Fruit fly (Drosophila melanogaster) whole organism, pupa: ENCODE measurements around the gene GlcAT-S.
A peak's percentile ranks its signal among the peaks of the same experiment; 100 is the strongest.

Source experiments
- CG10348 ChIP-seq: fragments of 200-800 bp; sonication (Bioruptor generic); IDR thresholded peaks from 2 replicates; pipeline ENCODE4 v1.3.6; 2022; ENCODE audit warnings: missing biosample characterization, missing genetic modification characterization
- CG12605 ChIP-seq: fragments of 200-800 bp; sonication (Bioruptor generic); IDR thresholded peaks from 2 replicates; pipeline ENCODE4 v1.3.6; 2022; ENCODE audit warnings: missing biosample characterization, missing genetic modification characterization
- CG13204 ChIP-seq: fragments of 200-800 bp; sonication (Bioruptor generic); optimal IDR thresholded peaks from 2 replicates; lab custom pipeline; 2018; ENCODE audit warnings: missing biosample characterization, mild to moderate bottlenecking, missing genetic modification characterization, moderate library complexity
- CG14655 ChIP-seq: fragments of 200-800 bp; sonication (Bioruptor generic); optimal IDR thresholded peaks from 3 replicates; lab custom pipeline; 2017; ENCODE audit warnings: mild to moderate bottlenecking, missing biosample characterization, missing genetic modification reagents, missing genetic modification characterization
- CG15710 ChIP-seq: fragments of 200-800 bp; sonication (Bioruptor generic); optimal IDR thresholded peaks from 2 replicates; lab custom pipeline; 2018; ENCODE audit warnings: missing biosample characterization, mild to moderate bottlenecking, missing genetic modification characterization, moderate library complexity
- CG17806 ChIP-seq: fragments of 200-800 bp; sonication (Bioruptor generic); optimal IDR thresholded peaks from 2 replicates; lab custom pipeline; 2018; ENCODE audit warnings: missing biosample characterization, mild to moderate bottlenecking, missing genetic modification characterization, moderate library complexity
- CG32121 ChIP-seq: fragments of 200-800 bp; sonication (Bioruptor generic); IDR thresholded peaks from 2 replicates; pipeline ENCODE4 v1.3.6; 2022; ENCODE audit warnings: missing biosample characterization, missing genetic modification characterization
- CG34367 ChIP-seq: fragments of 200-800 bp; sonication (Bioruptor generic); optimal IDR thresholded peaks from 2 replicates; lab custom pipeline; 2018; ENCODE audit warnings: missing biosample characterization, mild to moderate bottlenecking, missing genetic modification characterization
- CG4496 ChIP-seq: fragments of 200-800 bp; sonication (Bioruptor generic); IDR thresholded peaks from 3 replicates; pipeline ENCODE4 v1.3.6; 2022; ENCODE audit warnings: missing biosample characterization, missing genetic modification characterization
- CG8159 ChIP-seq: fragments of 200-800 bp; sonication (Bioruptor generic); optimal IDR thresholded peaks from 3 replicates; lab custom pipeline; 2018; ENCODE audit warnings: missing biosample characterization, mild to moderate bottlenecking, missing genetic modification characterization, moderate library complexity
- CG8301 ChIP-seq: fragments of 200-800 bp; sonication (Bioruptor generic); optimal IDR thresholded peaks from 2 replicates; lab custom pipeline; 2018; ENCODE audit warnings: missing biosample characterization, mild to moderate bottlenecking, missing genetic modification characterization
- CG9948 ChIP-seq: fragments of 200-800 bp; sonication (Bioruptor generic); optimal IDR thresholded peaks from 2 replicates; lab custom pipeline; 2018; ENCODE audit warnings: missing biosample characterization, mild to moderate bottlenecking, missing genetic modification characterization, moderate library complexity
- D1 ChIP-seq: fragments of 200-800 bp; sonication (Bioruptor generic); optimal IDR thresholded peaks from 2 replicates; lab custom pipeline; 2018; ENCODE audit warnings: missing biosample characterization, mild to moderate bottlenecking, missing genetic modification characterization, moderate library complexity
- EcR ChIP-seq: fragments of 200-800 bp; sonication (Bioruptor generic); optimal IDR thresholded peaks from 3 replicates; lab custom pipeline; 2019; ENCODE audit warnings: missing biosample characterization, missing genetic modification characterization, mild to moderate bottlenecking, moderate library complexity, missing genetic modification reagents
- Ets98B ChIP-seq: fragments of 200-800 bp; sonication (Bioruptor generic); IDR thresholded peaks from 2 replicates; pipeline ENCODE4 v1.3.6; 2022; ENCODE audit warnings: missing biosample characterization, missing genetic modification characterization
- Pif1A ChIP-seq: fragments of 200-800 bp; sonication (Bioruptor generic); optimal IDR thresholded peaks from 3 replicates; lab custom pipeline; 2016; ENCODE audit warnings: missing biosample characterization, missing genetic modification characterization
- Pif1B ChIP-seq: fragments of 200-800 bp; sonication (Bioruptor generic); optimal IDR thresholded peaks from 3 replicates; lab custom pipeline; 2016; ENCODE audit warnings: missing biosample characterization, missing genetic modification characterization
- Snoo ChIP-seq: fragments of 200-800 bp; sonication (Bioruptor generic); optimal IDR thresholded peaks from 3 replicates; lab custom pipeline; 2017; ENCODE audit warnings: missing biosample characterization, mild to moderate bottlenecking, missing genetic modification characterization, inconsistent platforms
- fd96Ca ChIP-seq: fragments of 200-800 bp; sonication (Bioruptor generic); IDR thresholded peaks from 3 replicates; pipeline ENCODE4 v1.3.6; 2022; ENCODE audit warnings: missing biosample characterization, missing genetic modification characterization
- gl ChIP-seq: fragments of 200-800 bp; sonication (Bioruptor generic); optimal IDR thresholded peaks from 2 replicates; lab custom pipeline; 2018; ENCODE audit warnings: missing biosample characterization, mild to moderate bottlenecking, missing genetic modification characterization
- rn ChIP-seq: fragments of 200-800 bp; sonication (Bioruptor generic); IDR thresholded peaks from 2 replicates; pipeline ENCODE4 v1.3.6; 2022; ENCODE audit warnings: missing biosample characterization, missing genetic modification characterization

Gene GlcAT-S

dm6 chr2L:9600772-9601171 lies 15.5 kb upstream of the GlcAT-S start, which contains the start of gene CG4382:
TSS of gene CG4382 (minus strand) at chr2L:9600872.
- TF ChIP-seq CG12605 (GFP tag; lab: Robert Waterston, UW) (no peak), CG32121 (GFP tag; lab: Robert Waterston, UW) (no peak), CG14655 (GFP tag; lab: Kevin White, UChicago) (no peak), CG15710 (no peak), EcR (GFP tag; lab: Kevin White, UChicago) (no peak), Snoo (tag; lab: Kevin White, UChicago) (no peak), Ets98B (GFP tag; lab: Robert Waterston, UW) (no peak), CG10348 (GFP tag; lab: Robert Waterston, UW) (no peak), CG4496 (GFP tag; lab: Robert Waterston, UW) (no peak), CG17806 (no peak), Pif1A (GFP tag; lab: Kevin White, UChicago) (no peak), CG8301 (no peak), fd96Ca (GFP tag; lab: Robert Waterston, UW) (no peak), D1 (tag; lab: Kevin White, UChicago) (no peak), CG13204 (GFP tag; lab: Kevin White, UChicago) (no peak), rn (GFP tag; lab: Robert Waterston, UW) (no peak), CG9948 (no peak), CG34367 (tag; lab: Kevin White, UChicago) (no peak), gl (tag; lab: Kevin White, UChicago) (no peak), CG8159 (tag; lab: Kevin White, UChicago) (no peak)
- TF ChIP-seq, all 21 proteins: peak for 0

- no peak for TF ChIP-seq Pif1A (GFP tag; lab: Kevin White, UChicago)
- no peak for TF ChIP-seq gl (tag; lab: Kevin White, UChicago)
- TF ChIP-seq EcR (GFP tag; lab: Kevin White, UChicago), result no peak
- no peak for TF ChIP-seq CG10348 (GFP tag; lab: Robert Waterston, UW)
- TF ChIP-seq Pif1B (GFP tag; lab: Kevin White, UChicago), result no peak
- no peak for TF ChIP-seq CG14655 (GFP tag; lab: Kevin White, UChicago)
- no peak for TF ChIP-seq CG12605 (GFP tag; lab: Robert Waterston, UW)
- no peak for TF ChIP-seq CG4496 (GFP tag; lab: Robert Waterston, UW)
- no peak for TF ChIP-seq CG15710
- no peak for TF ChIP-seq CG17806
- no peak for TF ChIP-seq Ets98B (GFP tag; lab: Robert Waterston, UW)
- TF ChIP-seq CG32121 (GFP tag; lab: Robert Waterston, UW), result no peak
- no peak for TF ChIP-seq D1 (tag; lab: Kevin White, UChicago)
Measured at dm6 chr2L:9601220-9601619, 15.0 kb upstream of the GlcAT-S start.

dm6 chr2L:9602103-9602502 lies 14.2 kb upstream of the GlcAT-S start:
- TF ChIP-seq gl (tag; lab: Kevin White, UChicago) (no peak), Snoo (tag; lab: Kevin White, UChicago) (no peak), CG4496 (GFP tag; lab: Robert Waterston, UW) (no peak), CG10348 (GFP tag; lab: Robert Waterston, UW) (no peak)

- TF ChIP-seq CG17806, result no peak
- TF ChIP-seq CG4496 (GFP tag; lab: Robert Waterston, UW), result no peak
- TF ChIP-seq CG13204 (GFP tag; lab: Kevin White, UChicago), result peak; percentile 10
- no peak for TF ChIP-seq CG12605 (GFP tag; lab: Robert Waterston, UW)
- TF ChIP-seq CG10348 (GFP tag; lab: Robert Waterston, UW), result no peak
- no peak for TF ChIP-seq CG14655 (GFP tag; lab: Kevin White, UChicago)
- TF ChIP-seq Snoo (tag; lab: Kevin White, UChicago), result no peak
- TF ChIP-seq CG15710, result no peak
- TF ChIP-seq, all 21 proteins: peak for 1
Measured at dm6 chr2L:9607997-9608563, 8.2 kb upstream of the GlcAT-S start, which contains the start of gene gcm2. TSS of gene gcm2 (plus strand) at chr2L:9608562.

- TF ChIP-seq CG17806, result no peak
- no peak for TF ChIP-seq gl (tag; lab: Kevin White, UChicago)
- TF ChIP-seq CG14655 (GFP tag; lab: Kevin White, UChicago), result no peak
- TF ChIP-seq CG12605 (GFP tag; lab: Robert Waterston, UW), result no peak
- no peak for TF ChIP-seq EcR (GFP tag; lab: Kevin White, UChicago)
- no peak for TF ChIP-seq CG34367 (tag; lab: Kevin White, UChicago)
- no peak for TF ChIP-seq Ets98B (GFP tag; lab: Robert Waterston, UW)
- TF ChIP-seq CG4496 (GFP tag; lab: Robert Waterston, UW), result no peak
- no peak for TF ChIP-seq Pif1B (GFP tag; lab: Kevin White, UChicago)
- TF ChIP-seq fd96Ca (GFP tag; lab: Robert Waterston, UW), result no peak
- no peak for TF ChIP-seq CG8159 (tag; lab: Kevin White, UChicago)
- no peak for TF ChIP-seq Snoo (tag; lab: Kevin White, UChicago)
- no peak for TF ChIP-seq CG10348 (GFP tag; lab: Robert Waterston, UW)
- no peak for TF ChIP-seq CG15710
- no peak for TF ChIP-seq D1 (tag; lab: Kevin White, UChicago)
- TF ChIP-seq CG9948, result no peak
Measured at dm6 chr2L:9609337-9609856, 6.9 kb upstream of the GlcAT-S start.

- TF ChIP-seq Pif1B (GFP tag; lab: Kevin White, UChicago), result no peak
- TF ChIP-seq, all 21 proteins: peak for 0
Measured at dm6 chr2L:9612654-9613005, 3.6 kb upstream of the GlcAT-S start.
